Worm (Caenorhabditis elegans): Measurements from ENCODE around the gene glb-16.

glb-16 gene

DNA sequence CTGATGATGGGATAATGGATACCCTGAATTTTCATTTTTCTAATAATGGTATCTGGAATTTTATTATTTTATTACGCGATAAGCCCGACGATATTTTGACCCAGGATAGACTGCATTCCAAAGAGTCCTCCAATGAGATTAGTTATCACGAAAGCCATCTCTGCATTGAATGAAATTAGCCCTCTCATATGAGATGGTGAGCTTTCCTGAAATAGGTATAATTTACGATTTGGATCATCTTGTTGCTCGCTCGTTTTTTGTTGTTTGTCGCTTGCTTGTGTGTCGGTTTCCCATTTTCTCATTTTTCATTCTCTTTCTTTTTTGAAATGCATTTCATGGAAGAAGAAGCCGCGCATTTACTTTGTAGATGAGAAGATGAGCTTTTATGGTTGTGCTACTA lies 48.4 kb downstream of the glb-16 start:
- no peak for TF ChIP-seq mab-5 (tag; optimal IDR thresholded peaks at IDR 0.05)
- TF ChIP-seq hlh-1 (tag; optimal IDR thresholded peaks at IDR 0.05), result no peak
- TF ChIP-seq elt-1 (tag; optimal IDR thresholded peaks at IDR 0.05; ENCODE audit: borderline replicate concordance, insufficient read depth), result no peak
- TF ChIP-seq lin-32 (GFP tag; optimal IDR thresholded peaks at IDR 0.05), result no peak
- TF ChIP-seq nhr-237 (tag; optimal IDR thresholded peaks at IDR 0.05), result no peak
- no peak for TF ChIP-seq sem-2 (GFP tag; optimal IDR thresholded peaks at IDR 0.05)
- TF ChIP-seq ceh-39 (tag; optimal IDR thresholded peaks at IDR 0.05), result no peak
- TF ChIP-seq ces-1 (GFP tag; optimal IDR thresholded peaks at IDR 0.05), result no peak
- TF ChIP-seq cnd-1 (tag; optimal IDR thresholded peaks at IDR 0.05), result no peak
- no peak for TF ChIP-seq nhr-2 (tag; optimal IDR thresholded peaks at IDR 0.05)
- TF ChIP-seq ceh-83 (GFP tag; optimal IDR thresholded peaks at IDR 0.05), result no peak
- TF ChIP-seq ceh-43 (GFP tag; optimal IDR thresholded peaks at IDR 0.05), result no peak
